Fruit fly (Drosophila melanogaster) whole organism: ENCODE data around the gene CG33096.

Experiments
- CG8478 ChIP-seq: fragments of >200 bp; optimal IDR thresholded peaks from 2 replicates; lab custom pipeline; 2018; ENCODE audit warnings: inconsistent platforms
- Dll ChIP-seq: fragments of >200 bp; optimal IDR thresholded peaks from 2 replicates; lab custom pipeline; 2017
- EcR ChIP-seq, 2 experiments: fragments of >200 bp; optimal IDR thresholded peaks; 2 replicates each; lab custom pipeline; 2017; ENCODE audit warnings: missing biosample characterization in 2 of 2, missing genetic modification characterization in 2 of 2, missing genetic modification reagents in 2 of 2
- pan ChIP-seq: fragments of >200 bp; optimal IDR thresholded peaks from 2 replicates; lab custom pipeline; 2017
- usp ChIP-seq: fragments of >200 bp; optimal IDR thresholded peaks from 2 replicates; lab custom pipeline; 2017; ENCODE audit warnings: missing biosample characterization, missing genetic modification characterization, mixed read lengths

dm6 chr3R:25127231-25127689 lies 29.8 kb downstream of the CG33096 start, which contains the start of the genes Mocs2A, Mocs2B and Clbn:
- TF ChIP-seq usp: no peak
- TF ChIP-seq pan (lab: Kevin White, UChicago): no peak
- no peak for TF ChIP-seq EcR (GFP tag; optimal IDR thresholded peaks at IDR 0.05; lab: Kevin White, UChicago)
- TF ChIP-seq Dll (lab: Kevin White, UChicago): no peak
- no peak for TF ChIP-seq CG8478
